Worm (Caenorhabditis elegans) whole organism, L4 larva: ENCODE results near the gene E02C12.11.

ENCODE experiments used
- aha-1 ChIP-seq: fragments of 150-350 bp; peaks from one replicate; lab custom pipeline; 2014; ENCODE audit warnings: missing biosample characterization, missing genetic modification characterization
- ceh-28 ChIP-seq: fragments of 150-350 bp; optimal IDR thresholded peaks from 2 replicates; lab custom pipeline; 2014; ENCODE audit warnings: missing biosample characterization, missing genetic modification reagents, missing genetic modification characterization
- ceh-44 ChIP-seq: fragments of 200-800 bp; sonication (Bioruptor generic); IDR thresholded peaks from 2 replicates; pipeline ENCODE4 v1.3.6; 2022; ENCODE audit warnings: missing genetic modification reagents, missing genetic modification characterization, missing compliant biosample characterization
- ceh-82 ChIP-seq: sonication (generic microtip); optimal IDR thresholded peaks from 2 replicates; lab custom pipeline; 2017; ENCODE audit warnings: missing biosample characterization, missing genetic modification characterization
- ctbp-1 ChIP-seq: fragments of 200-800 bp; sonication (Bioruptor generic); IDR thresholded peaks from 2 replicates; pipeline ENCODE4 v1.3.6; 2022; ENCODE audit warnings: missing genetic modification reagents, missing genetic modification characterization, missing compliant biosample characterization
- daf-12 ChIP-seq: fragments of 150-350 bp; optimal IDR thresholded peaks from 2 replicates; lab custom pipeline; 2014; ENCODE audit warnings: missing biosample characterization, missing genetic modification reagents, missing genetic modification characterization
- daf-16 ChIP-seq, 3 experiments: sonication (generic microtip); optimal IDR thresholded peaks; 2 replicates each; lab custom pipeline; 2016 to 2017; ENCODE audit warnings: missing genetic modification characterization in 3 of 3, missing genetic modification reagents in 3 of 3, mild to moderate bottlenecking in 2 of 3, missing compliant biosample characterization in 2 of 3, missing biosample characterization in 1 of 3, moderate library complexity in 1 of 3
- dmd-6 ChIP-seq: fragments of 200-800 bp; sonication (Bioruptor generic); IDR thresholded peaks from 2 replicates; pipeline ENCODE4 v1.3.6; 2022; ENCODE audit warnings: missing genetic modification reagents, missing genetic modification characterization, missing compliant biosample characterization
- duxl-1 ChIP-seq: sonication (generic microtip); optimal IDR thresholded peaks from 2 replicates; lab custom pipeline; 2016; ENCODE audit warnings: mild to moderate bottlenecking, missing genetic modification characterization, moderate library complexity, missing compliant biosample characterization; ENCODE audit not compliant: poor library complexity
- dve-1 ChIP-seq: sonication (generic microtip); optimal IDR thresholded peaks from 2 replicates; lab custom pipeline; 2017; ENCODE audit warnings: antibody characterized with exemption, mild to moderate bottlenecking, missing genetic modification characterization, missing compliant biosample characterization; ENCODE audit not compliant: insufficient read depth
- hlh-11 ChIP-seq: fragments of 200-800 bp; sonication (Bioruptor generic); optimal IDR thresholded peaks from 2 replicates; lab custom pipeline; 2018; ENCODE audit warnings: mild to moderate bottlenecking, missing genetic modification characterization, missing compliant biosample characterization
- hmg-1.1 ChIP-seq: fragments of 200-800 bp; sonication (Bioruptor generic); IDR thresholded peaks from 2 replicates; pipeline ENCODE4 v1.3.6; 2022; ENCODE audit warnings: missing genetic modification reagents, missing genetic modification characterization, missing compliant biosample characterization
- lin-15B ChIP-seq: fragments of 150-350 bp; sonication (generic microtip); optimal IDR thresholded peaks from 3 replicates; lab custom pipeline; 2014; ENCODE audit warnings: missing biosample characterization, missing genetic modification characterization
- madf-5 ChIP-seq, 2 experiments: fragments of 200-800 bp; sonication (Bioruptor generic); IDR thresholded peaks; 2 replicates each; pipeline ENCODE4 v1.3.6; 2022; ENCODE audit warnings: missing compliant biosample characterization in 2 of 2, missing genetic modification characterization in 2 of 2
- mep-1 ChIP-seq: fragments of 150-350 bp; sonication (generic microtip); optimal IDR thresholded peaks from 3 replicates; lab custom pipeline; 2014; ENCODE audit warnings: missing biosample characterization, missing genetic modification characterization
- mes-2 ChIP-seq: sonication (generic microtip); optimal IDR thresholded peaks from 2 replicates; lab custom pipeline; 2016; ENCODE audit warnings: missing genotype, mild to moderate bottlenecking, missing genetic modification characterization, missing compliant biosample characterization; ENCODE audit not compliant: poor library complexity, severe bottlenecking
- nhr-11 ChIP-seq: fragments of 150-350 bp; optimal IDR thresholded peaks from 2 replicates; lab custom pipeline; 2014; ENCODE audit warnings: missing biosample characterization, missing genetic modification characterization
- nhr-28 ChIP-seq: fragments of 150-350 bp; optimal IDR thresholded peaks from 2 replicates; lab custom pipeline; 2014; ENCODE audit warnings: missing biosample characterization, missing genetic modification characterization
- nhr-41 ChIP-seq: fragments of 200-800 bp; sonication (Bioruptor generic); IDR thresholded peaks from 2 replicates; pipeline ENCODE4 v1.3.6; 2022; ENCODE audit warnings: missing genetic modification reagents, missing genetic modification characterization, missing compliant biosample characterization
- nhr-6 ChIP-seq: fragments of 150-350 bp; optimal IDR thresholded peaks from 2 replicates; lab custom pipeline; 2014; ENCODE audit warnings: missing biosample characterization, missing genetic modification characterization
- pha-4 ChIP-seq, 2 experiments: fragments of 150-350 bp in 1 of 2; fragments of 200-800 bp in 1 of 2; sonication (Bioruptor generic) in 1 of 2; IDR thresholded peaks in 1 of 2; optimal IDR thresholded peaks in 1 of 2; 2 replicates each; pipeline versions ENCODE4 v1.3.6 to Lab custom; 2014 to 2022; ENCODE audit warnings: missing genetic modification characterization in 2 of 2, missing genetic modification reagents in 2 of 2, missing biosample characterization in 1 of 2, missing compliant biosample characterization in 1 of 2
- rbr-2 ChIP-seq: sonication (generic microtip); optimal IDR thresholded peaks from 2 replicates; lab custom pipeline; 2016; ENCODE audit warnings: missing genotype, missing genetic modification characterization, missing compliant biosample characterization
- saeg-2 ChIP-seq: fragments of 200-800 bp; sonication (Bioruptor generic); IDR thresholded peaks from 2 replicates; pipeline ENCODE4 v1.3.6; 2022; ENCODE audit warnings: missing genetic modification reagents, missing genetic modification characterization, missing compliant biosample characterization
- snpc-1.2 ChIP-seq: fragments of 200-800 bp; sonication (Bioruptor generic); IDR thresholded peaks from 2 replicates; pipeline ENCODE4 v1.3.6; 2022; ENCODE audit warnings: missing genetic modification reagents, missing genetic modification characterization, missing compliant biosample characterization
- spr-3 ChIP-seq: fragments of 200-800 bp; sonication (Bioruptor generic); optimal IDR thresholded peaks from 2 replicates; lab custom pipeline; 2018; ENCODE audit warnings: mild to moderate bottlenecking, missing genetic modification characterization, missing compliant biosample characterization
- unc-130 ChIP-seq: sonication (generic microtip); optimal IDR thresholded peaks from 2 replicates; lab custom pipeline; 2016; ENCODE audit warnings: missing genetic modification reagents, missing genetic modification characterization, missing compliant biosample characterization
- unc-62 ChIP-seq, 3 experiments: fragments of 150-350 bp in 1 of 3; sonication (generic microtip); optimal IDR thresholded peaks in 2 of 3; peaks in 1 of 3; 1 replicate in 1 of 3; 2 replicates in 2 of 3; lab custom pipeline; 2014 to 2017; ENCODE audit warnings: missing biosample characterization in 3 of 3, missing genetic modification characterization in 3 of 3, missing genetic modification reagents in 3 of 3, missing genotype in 1 of 3
- vab-7 ChIP-seq: fragments of 200-800 bp; sonication (Bioruptor generic); IDR thresholded peaks from 2 replicates; pipeline ENCODE4 v1.3.6; 2022; ENCODE audit warnings: missing genetic modification reagents, missing genetic modification characterization, missing compliant biosample characterization
- zip-11 ChIP-seq: fragments of 200-800 bp; sonication (Bioruptor generic); IDR thresholded peaks from 2 replicates; pipeline ENCODE4 v1.3.6; 2022; ENCODE audit warnings: missing genetic modification characterization, missing compliant biosample characterization
- ztf-7 ChIP-seq: fragments of 150-350 bp; optimal IDR thresholded peaks from 2 replicates; lab custom pipeline; 2014; ENCODE audit warnings: missing biosample characterization, missing genetic modification characterization

The E02C12.11 gene

ce11 chrV:9332611-9333315, 46.9 kb downstream of the E02C12.11 start:
- no peak for TF ChIP-seq snpc-1.2 (GFP tag; lab: Robert Waterston, UW)
- no peak for TF ChIP-seq hmg-1.1
- no peak for TF ChIP-seq zip-11 (GFP tag; lab: Robert Waterston, UW)
- no peak for TF ChIP-seq daf-12 (tag; lab: Kevin White, UChicago)
- no peak for TF ChIP-seq mes-2 (tag; lab: Kevin White, UChicago)
- TF ChIP-seq unc-130 (GFP tag; lab: Kevin White, UChicago): no peak
- TF ChIP-seq dve-1 (tag; lab: Kevin White, UChicago): no peak
- peak; percentile 20 for TF ChIP-seq nhr-11 (tag; lab: Kevin White, UChicago)
- TF ChIP-seq ceh-82 (tag; lab: Kevin White, UChicago): no peak
- no peak for TF ChIP-seq rbr-2 (tag; lab: Kevin White, UChicago)
- TF ChIP-seq nhr-28 (tag; lab: Kevin White, UChicago): peak; percentile 3
- peak; percentile 29 for TF ChIP-seq dmd-6
- TF ChIP-seq nhr-41 (GFP tag; lab: Robert Waterston, UW): no peak
- no peak for TF ChIP-seq mep-1 (tag; lab: Kevin White, UChicago)
- no peak for TF ChIP-seq ctbp-1 (GFP tag; lab: Robert Waterston, UW)
- TF ChIP-seq saeg-2 (GFP tag; lab: Robert Waterston, UW): no peak
- no peak for TF ChIP-seq madf-5 (GFP tag; IDR thresholded peaks at IDR 0.05; lab: Robert Waterston, UW)
- no peak for TF ChIP-seq ztf-7 (tag; lab: Kevin White, UChicago)
- no peak for TF ChIP-seq lin-15B (tag; lab: Kevin White, UChicago)
- TF ChIP-seq hlh-11 (tag; lab: Kevin White, UChicago): no peak
- peak in 1 of 2 experiments; percentile 37 for TF ChIP-seq unc-62 (GFP tag; optimal IDR thresholded peaks at IDR 0.05 in 1 of 2; lab: Kevin White, UChicago)
- no peak for TF ChIP-seq unc-62 (tag; optimal IDR thresholded peaks at IDR 0.05; lab: Kevin White, UChicago)
- no peak for TF ChIP-seq pha-4 (GFP tag; IDR thresholded peaks at IDR 0.05; lab: Robert Waterston, UW)
- TF ChIP-seq pha-4 (tag; optimal IDR thresholded peaks at IDR 0.05; lab: Kevin White, UChicago): peak; percentile 77
- no peak for TF ChIP-seq duxl-1 (tag; lab: Kevin White, UChicago)
- no peak for TF ChIP-seq ceh-44
- no peak for TF ChIP-seq daf-16 (GFP tag; optimal IDR thresholded peaks at IDR 0.05; lab: Kevin White, UChicago)
- TF ChIP-seq daf-16 (tag; optimal IDR thresholded peaks at IDR 0.05; lab: Kevin White, UChicago): peak; percentile 40
- TF ChIP-seq spr-3 (GFP tag; lab: Kevin White, UChicago): no peak
- no peak for TF ChIP-seq ceh-28
- peak; percentile 95 for TF ChIP-seq aha-1 (tag; lab: Kevin White, UChicago)
- TF ChIP-seq vab-7 (GFP tag; lab: Robert Waterston, UW): no peak
- no peak for TF ChIP-seq nhr-6 (tag; lab: Kevin White, UChicago)
